Fruit fly (Drosophila melanogaster) whole organism, adult: ENCODE measurements around the gene upSET.

Source experiments
- CG12768 ChIP-seq: fragments of 200-800 bp; sonication (Bioruptor generic); optimal IDR thresholded peaks from 2 replicates; lab custom pipeline; 2017; ENCODE audit warnings: missing biosample characterization, missing genetic modification characterization, mild to moderate bottlenecking, moderate library complexity, missing genetic modification reagents
- CG33017 ChIP-seq: fragments of 200-800 bp; sonication (Bioruptor generic); optimal IDR thresholded peaks from 2 replicates; lab custom pipeline; 2018; ENCODE audit warnings: missing biosample characterization, mild to moderate bottlenecking, missing genetic modification characterization, moderate library complexity
- CG5204 ChIP-seq: fragments of 200-800 bp; sonication (Bioruptor generic); optimal IDR thresholded peaks from 2 replicates; lab custom pipeline; 2016; ENCODE audit warnings: missing biosample characterization, missing genetic modification characterization
- CG7101 ChIP-seq: fragments of 200-800 bp; sonication (Bioruptor generic); optimal IDR thresholded peaks from 2 replicates; lab custom pipeline; 2018; ENCODE audit warnings: missing biosample characterization, mild to moderate bottlenecking, missing genetic modification characterization, moderate library complexity
- Clk ChIP-seq: fragments of 200-800 bp; sonication (Bioruptor generic); optimal IDR thresholded peaks from 2 replicates; lab custom pipeline; 2017; ENCODE audit warnings: missing biosample characterization, missing genetic modification characterization
- Crg-1 ChIP-seq: fragments of 200-800 bp; sonication (Bioruptor generic); optimal IDR thresholded peaks from 2 replicates; lab custom pipeline; 2016; ENCODE audit warnings: missing biosample characterization, missing genetic modification characterization
- bab1 ChIP-seq: fragments of 200-800 bp; sonication (Bioruptor generic); optimal IDR thresholded peaks from 3 replicates; lab custom pipeline; 2019; ENCODE audit warnings: missing biosample characterization, mild to moderate bottlenecking, missing genetic modification characterization, moderate library complexity
- cic ChIP-seq: fragments of 200-800 bp; sonication (Bioruptor generic); optimal IDR thresholded peaks from 2 replicates; lab custom pipeline; 2017; ENCODE audit warnings: missing biosample characterization, mild to moderate bottlenecking, missing genetic modification characterization, moderate library complexity
- cnc ChIP-seq, 2 experiments: fragments of >200 bp; optimal IDR thresholded peaks; 2 replicates each; lab custom pipeline; 2017
- kay ChIP-seq: fragments of 200-800 bp; sonication (Bioruptor generic); peaks from one replicate; lab custom pipeline; 2016; ENCODE audit warnings: missing biosample characterization, missing genetic modification characterization, borderline replicate concordance

DNA sequence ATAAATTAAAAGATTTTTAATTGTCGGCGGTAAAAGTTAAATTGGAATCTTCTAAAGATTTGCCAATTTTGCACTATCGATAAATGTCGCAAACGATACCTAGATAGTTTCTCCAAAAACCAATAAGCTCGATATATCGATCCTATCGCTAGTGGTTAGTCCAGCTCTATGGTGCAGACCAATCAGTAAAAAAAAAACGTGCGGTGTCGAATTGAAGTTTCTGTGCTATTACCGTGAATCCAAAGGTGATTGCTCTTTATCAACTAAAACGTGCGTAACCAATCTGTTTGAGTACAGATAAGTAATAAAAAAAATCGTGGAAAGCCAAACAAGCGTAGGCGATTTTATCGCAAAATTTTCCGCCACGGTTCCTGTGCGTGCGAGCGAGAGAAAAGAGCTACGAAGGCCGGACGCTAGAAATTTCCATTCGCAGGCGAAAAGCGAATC lies 35.0 kb downstream of the upSET start, which contains the start of gene Hsp110:
- TF ChIP-seq bab1 (GFP tag; lab: Kevin White, UChicago) = peak; percentile 64
- peak; percentile 36 for TF ChIP-seq CG12768 (GFP tag; lab: Kevin White, UChicago)
- TF ChIP-seq cic (GFP tag; lab: Kevin White, UChicago) = peak; percentile 29
- peak; percentile 48 for TF ChIP-seq CG7101 (tag; lab: Kevin White, UChicago)
- TF ChIP-seq Crg-1 (GFP tag; lab: Kevin White, UChicago) = peak; percentile 43
- no peak for TF ChIP-seq Clk (GFP tag; lab: Kevin White, UChicago)
- TF ChIP-seq cnc (optimal IDR thresholded peaks at IDR 0.05; lab: Kevin White, UChicago) = no peak
- TF ChIP-seq CG33017 (tag; lab: Kevin White, UChicago) = peak; percentile 65
- TF ChIP-seq CG5204 = no peak
- TF ChIP-seq kay = peak; percentile 96
